Fruit fly (Drosophila melanogaster): ENCODE measurements around the gene CG7924.
A peak's percentile ranks its signal among the peaks of the same experiment; 100 is the strongest.

CG7924 gene

dm6 chr3L:14203023-14203422 lies 30.2 kb upstream of the CG7924 start, which contains the start of gene saturn:
saturn (plus strand) TSS chr3L:14203323.
- no peak for TF ChIP-seq dl (GFP tag; optimal IDR thresholded peaks at IDR 0.05; ENCODE audit: insufficient read depth in 1 of 2, partially characterized antibody in 2 of 2)
- no peak for TF ChIP-seq tai (GFP tag; optimal IDR thresholded peaks at IDR 0.05)
- no peak for TF ChIP-seq Hnf4 (GFP tag; optimal IDR thresholded peaks at IDR 0.05)
- TF ChIP-seq dsf (GFP tag; optimal IDR thresholded peaks at IDR 0.05; ENCODE audit: borderline replicate concordance), result no peak
- no peak for TF ChIP-seq Sp1 (GFP tag; optimal IDR thresholded peaks at IDR 0.05)
- TF ChIP-seq woc (GFP tag; optimal IDR thresholded peaks at IDR 0.05), result no peak
- no peak for TF ChIP-seq jim (GFP tag; optimal IDR thresholded peaks at IDR 0.05)
- TF ChIP-seq ey (GFP tag; optimal IDR thresholded peaks at IDR 0.05), result no peak
- no peak for TF ChIP-seq h (GFP tag; optimal IDR thresholded peaks at IDR 0.05)
- TF ChIP-seq sv (GFP tag; optimal IDR thresholded peaks at IDR 0.05), result no peak
- no peak for TF ChIP-seq Dif (GFP tag; optimal IDR thresholded peaks at IDR 0.05; ENCODE audit: partially characterized antibody)
- TF ChIP-seq pan (optimal IDR thresholded peaks at IDR 0.05), result no peak
- no peak for TF ChIP-seq Abd-B (GFP tag; optimal IDR thresholded peaks at IDR 0.05)
- TF ChIP-seq psq (GFP tag; optimal IDR thresholded peaks at IDR 0.05), result no peak
- no peak for TF ChIP-seq Mio (GFP tag; optimal IDR thresholded peaks at IDR 0.05)
- no peak for TF ChIP-seq Vsx2 (GFP tag; optimal IDR thresholded peaks at IDR 0.05; ENCODE audit: partially characterized antibody)
- no peak for TF ChIP-seq GATAd (GFP tag; optimal IDR thresholded peaks at IDR 0.05)
- TF ChIP-seq sage (GFP tag; optimal IDR thresholded peaks at IDR 0.05), result no peak
- no peak for TF ChIP-seq CG9705 (GFP tag; optimal IDR thresholded peaks at IDR 0.05)

- no peak for TF ChIP-seq sage (GFP tag; optimal IDR thresholded peaks at IDR 0.05)
- no peak for TF ChIP-seq rgr (GFP tag; optimal IDR thresholded peaks at IDR 0.05)
- TF ChIP-seq fru (GFP tag; optimal IDR thresholded peaks at IDR 0.05), result peak; percentile 0
- TF ChIP-seq Hnf4 (GFP tag; optimal IDR thresholded peaks at IDR 0.05), result no peak
- TF ChIP-seq woc (GFP tag; optimal IDR thresholded peaks at IDR 0.05), result no peak
- TF ChIP-seq Abd-B (GFP tag; optimal IDR thresholded peaks at IDR 0.05), result no peak
- no peak for TF ChIP-seq N (GFP tag; optimal IDR thresholded peaks at IDR 0.05)
- peak in 1 of 2 experiments; percentile 27 for TF ChIP-seq dl (GFP tag; optimal IDR thresholded peaks at IDR 0.05; ENCODE audit: insufficient read depth in 1 of 2, partially characterized antibody in 2 of 2)
- no peak for TF ChIP-seq CG9705 (GFP tag; optimal IDR thresholded peaks at IDR 0.05)
- peak; percentile 32 for TF ChIP-seq Dif (GFP tag; optimal IDR thresholded peaks at IDR 0.05; ENCODE audit: partially characterized antibody)
- TF ChIP-seq psq (GFP tag; optimal IDR thresholded peaks at IDR 0.05), result peak; percentile 19
- no peak for TF ChIP-seq CG32264 (GFP tag; optimal IDR thresholded peaks at IDR 0.05)
- no peak for TF ChIP-seq dsf (GFP tag; optimal IDR thresholded peaks at IDR 0.05; ENCODE audit: borderline replicate concordance)
- no peak for TF ChIP-seq ey (GFP tag; optimal IDR thresholded peaks at IDR 0.05)
- no peak for TF ChIP-seq sv (GFP tag; optimal IDR thresholded peaks at IDR 0.05)
These were observed 28.4 kb upstream of the CG7924 start for dm6 chr3L:14204659-14205568.

- no peak for TF ChIP-seq Jra (GFP tag; optimal IDR thresholded peaks at IDR 0.05)
- TF ChIP-seq woc (GFP tag; optimal IDR thresholded peaks at IDR 0.05), result no peak
- no peak for TF ChIP-seq br (GFP tag; optimal IDR thresholded peaks at IDR 0.05)
- no peak for TF ChIP-seq Abd-B (GFP tag; optimal IDR thresholded peaks at IDR 0.05)
These were observed 25.9 kb upstream of the CG7924 start for dm6 chr3L:14207361-14207760.

DNA sequence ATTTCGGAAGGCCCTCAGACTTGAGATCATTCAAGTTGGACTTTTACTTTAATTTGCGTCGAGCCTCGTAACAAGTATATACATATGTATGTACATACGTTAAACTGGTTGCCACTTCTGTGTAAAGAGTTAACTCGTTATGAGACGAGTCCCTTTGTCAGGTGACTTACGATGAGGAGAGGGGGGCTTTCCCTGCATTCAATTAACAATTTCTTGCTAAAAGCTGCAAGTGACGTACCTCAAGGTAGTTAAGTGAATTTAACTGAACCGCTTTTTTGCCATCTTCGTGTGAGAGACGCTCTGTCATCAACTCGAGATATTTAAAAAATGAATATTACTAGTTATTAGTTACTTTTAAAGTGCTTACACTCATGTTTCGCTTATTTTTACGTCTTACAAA lies 24.3 kb upstream of the CG7924 start:
- TF ChIP-seq psq (GFP tag; optimal IDR thresholded peaks at IDR 0.05) (no peak), Dfd (GFP tag; optimal IDR thresholded peaks at IDR 0.05) (no peak), Rel (GFP tag; optimal IDR thresholded peaks at IDR 0.05) (no peak), Rel (tag; optimal IDR thresholded peaks at IDR 0.05) (peak; percentile 52)

dm6 chr3L:14211616-14212015 lies 21.7 kb upstream of the CG7924 start:
- TF ChIP-seq tai (GFP tag; optimal IDR thresholded peaks at IDR 0.05), result no peak
- TF ChIP-seq N (GFP tag; optimal IDR thresholded peaks at IDR 0.05), result no peak
- TF ChIP-seq foxo (GFP tag; optimal IDR thresholded peaks at IDR 0.05), result no peak
- no peak for TF ChIP-seq rgr (GFP tag; optimal IDR thresholded peaks at IDR 0.05)
- TF ChIP-seq jim (GFP tag; optimal IDR thresholded peaks at IDR 0.05), result no peak
- no peak for TF ChIP-seq HLH106 (tag; optimal IDR thresholded peaks at IDR 0.05)
- no peak for TF ChIP-seq pan (optimal IDR thresholded peaks at IDR 0.05)
- TF ChIP-seq ey (GFP tag; optimal IDR thresholded peaks at IDR 0.05), result no peak
- no peak for TF ChIP-seq usp (GFP tag; optimal IDR thresholded peaks at IDR 0.05)
- TF ChIP-seq Mio (GFP tag; optimal IDR thresholded peaks at IDR 0.05), result no peak
- TF ChIP-seq Hnf4 (GFP tag; optimal IDR thresholded peaks at IDR 0.05), result no peak
- TF ChIP-seq lola (GFP tag; optimal IDR thresholded peaks at IDR 0.05), result no peak
- no peak for TF ChIP-seq CG9705 (GFP tag; optimal IDR thresholded peaks at IDR 0.05)
- TF ChIP-seq CrebA (GFP tag; optimal IDR thresholded peaks at IDR 0.05; ENCODE audit: borderline replicate concordance), result no peak
- TF ChIP-seq Vsx2 (GFP tag; optimal IDR thresholded peaks at IDR 0.05; ENCODE audit: partially characterized antibody), result no peak
- TF ChIP-seq CG32264 (GFP tag; optimal IDR thresholded peaks at IDR 0.05), result no peak

Measured in whole organism, wandering third instar larva.